Fruit fly (Drosophila melanogaster) whole organism, pupa: ENCODE results near the gene CG13727.

Source experiments
- CG10348 ChIP-seq: fragments of 200-800 bp; sonication (Bioruptor generic); IDR thresholded peaks from 2 replicates; pipeline ENCODE4 v1.3.6; 2022; ENCODE audit warnings: missing biosample characterization, missing genetic modification characterization
- CG12605 ChIP-seq: fragments of 200-800 bp; sonication (Bioruptor generic); IDR thresholded peaks from 2 replicates; pipeline ENCODE4 v1.3.6; 2022; ENCODE audit warnings: missing biosample characterization, missing genetic modification characterization
- CG14655 ChIP-seq: fragments of 200-800 bp; sonication (Bioruptor generic); optimal IDR thresholded peaks from 3 replicates; lab custom pipeline; 2017; ENCODE audit warnings: mild to moderate bottlenecking, missing biosample characterization, missing genetic modification reagents, missing genetic modification characterization
- CG15710 ChIP-seq: fragments of 200-800 bp; sonication (Bioruptor generic); optimal IDR thresholded peaks from 2 replicates; lab custom pipeline; 2018; ENCODE audit warnings: missing biosample characterization, mild to moderate bottlenecking, missing genetic modification characterization, moderate library complexity
- CG34367 ChIP-seq: fragments of 200-800 bp; sonication (Bioruptor generic); optimal IDR thresholded peaks from 2 replicates; lab custom pipeline; 2018; ENCODE audit warnings: missing biosample characterization, mild to moderate bottlenecking, missing genetic modification characterization
- CG8159 ChIP-seq: fragments of 200-800 bp; sonication (Bioruptor generic); optimal IDR thresholded peaks from 3 replicates; lab custom pipeline; 2018; ENCODE audit warnings: missing biosample characterization, mild to moderate bottlenecking, missing genetic modification characterization, moderate library complexity
- CG8301 ChIP-seq: fragments of 200-800 bp; sonication (Bioruptor generic); optimal IDR thresholded peaks from 2 replicates; lab custom pipeline; 2018; ENCODE audit warnings: missing biosample characterization, mild to moderate bottlenecking, missing genetic modification characterization
- D1 ChIP-seq: fragments of 200-800 bp; sonication (Bioruptor generic); optimal IDR thresholded peaks from 2 replicates; lab custom pipeline; 2018; ENCODE audit warnings: missing biosample characterization, mild to moderate bottlenecking, missing genetic modification characterization, moderate library complexity
- Pif1A ChIP-seq: fragments of 200-800 bp; sonication (Bioruptor generic); optimal IDR thresholded peaks from 3 replicates; lab custom pipeline; 2016; ENCODE audit warnings: missing biosample characterization, missing genetic modification characterization
- Pif1B ChIP-seq: fragments of 200-800 bp; sonication (Bioruptor generic); optimal IDR thresholded peaks from 3 replicates; lab custom pipeline; 2016; ENCODE audit warnings: missing biosample characterization, missing genetic modification characterization
- Snoo ChIP-seq: fragments of 200-800 bp; sonication (Bioruptor generic); optimal IDR thresholded peaks from 3 replicates; lab custom pipeline; 2017; ENCODE audit warnings: missing biosample characterization, mild to moderate bottlenecking, missing genetic modification characterization, inconsistent platforms
- fd96Ca ChIP-seq: fragments of 200-800 bp; sonication (Bioruptor generic); IDR thresholded peaks from 3 replicates; pipeline ENCODE4 v1.3.6; 2022; ENCODE audit warnings: missing biosample characterization, missing genetic modification characterization
- gl ChIP-seq: fragments of 200-800 bp; sonication (Bioruptor generic); optimal IDR thresholded peaks from 2 replicates; lab custom pipeline; 2018; ENCODE audit warnings: missing biosample characterization, mild to moderate bottlenecking, missing genetic modification characterization

DNA sequence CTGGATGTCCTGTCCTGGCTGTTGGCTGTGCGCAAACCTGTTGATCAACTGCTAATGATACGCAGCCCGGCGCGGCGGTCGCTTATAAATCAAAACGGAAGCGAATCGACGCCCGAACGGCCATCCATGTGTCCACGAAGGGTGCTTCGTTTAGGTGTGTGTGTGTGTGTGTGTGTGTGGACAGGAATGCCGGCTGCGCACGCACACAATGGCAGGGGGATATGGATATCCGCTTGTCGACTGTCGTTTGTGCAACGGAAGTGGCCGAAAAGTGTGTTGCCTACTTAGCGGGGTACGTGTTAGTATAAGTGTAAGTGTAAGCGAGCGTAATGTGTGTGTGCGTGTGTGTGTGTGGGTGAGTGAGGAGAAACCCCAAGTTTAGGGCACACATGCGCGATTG lies 8.5 kb upstream of the CG13727 start, which contains the start of gene Mip:
- no peak for TF ChIP-seq CG15710
- TF ChIP-seq CG12605 (GFP tag; lab: Robert Waterston, UW) = no peak
- TF ChIP-seq CG10348 = no peak
- no peak for TF ChIP-seq Snoo (tag; lab: Kevin White, UChicago)
- no peak for TF ChIP-seq gl
- no peak for TF ChIP-seq fd96Ca (GFP tag; lab: Robert Waterston, UW)
- TF ChIP-seq Pif1B (GFP tag; lab: Kevin White, UChicago) = no peak
- TF ChIP-seq Pif1A = no peak
- TF ChIP-seq CG34367 (tag; lab: Kevin White, UChicago) = no peak
- TF ChIP-seq D1 = no peak
- no peak for TF ChIP-seq CG8301
- no peak for TF ChIP-seq CG14655
- no peak for TF ChIP-seq CG8159
